Worm (Caenorhabditis elegans) whole organism, young adult: ENCODE data around the gene grl-27.

ENCODE experiments used
- B0035.1 ChIP-seq: sonication (generic microtip); optimal IDR thresholded peaks from 2 replicates; lab custom pipeline; 2016; ENCODE audit warnings: missing genetic modification characterization, mild to moderate bottlenecking, missing compliant biosample characterization, missing genotype, missing genetic modification reagents
- B0261.1 ChIP-seq: sonication (generic microtip); optimal IDR thresholded peaks from 2 replicates; lab custom pipeline; 2016; ENCODE audit warnings: mild to moderate bottlenecking, missing genetic modification characterization, moderate library complexity, missing compliant biosample characterization
- D2030.7 ChIP-seq: fragments of 200-800 bp; sonication (Bioruptor generic); IDR thresholded peaks from 2 replicates; pipeline ENCODE4 v1.3.6; 2022; ENCODE audit warnings: missing genetic modification reagents, missing genetic modification characterization, missing compliant biosample characterization
- F10E7.11 ChIP-seq: sonication (generic microtip); optimal IDR thresholded peaks from 2 replicates; lab custom pipeline; 2017; ENCODE audit warnings: mild to moderate bottlenecking, missing genetic modification characterization, moderate library complexity, missing compliant biosample characterization
- F33H1.4 ChIP-seq: fragments of 200-800 bp; sonication (Bioruptor generic); IDR thresholded peaks from 2 replicates; pipeline ENCODE4 v1.3.6; 2022; ENCODE audit warnings: missing genetic modification reagents, missing genetic modification characterization, missing compliant biosample characterization
- F49E8.2 ChIP-seq: sonication (generic microtip); optimal IDR thresholded peaks from 3 replicates; lab custom pipeline; 2017; ENCODE audit warnings: missing genetic modification characterization, mild to moderate bottlenecking, missing compliant biosample characterization, antibody characterized with exemption, moderate library complexity; ENCODE audit not compliant: insufficient read depth
- F52B5.7 ChIP-seq: sonication (generic microtip); optimal IDR thresholded peaks from 2 replicates; lab custom pipeline; 2016; ENCODE audit warnings: mild to moderate bottlenecking, missing genetic modification characterization, missing compliant biosample characterization
- F55B11.4 ChIP-seq: sonication (generic microtip); optimal IDR thresholded peaks from 2 replicates; lab custom pipeline; 2016; ENCODE audit warnings: missing compliant biosample characterization, missing genetic modification characterization, borderline replicate concordance; ENCODE audit not compliant: insufficient read depth
- F57C9.4 ChIP-seq: sonication (generic microtip); optimal IDR thresholded peaks from 2 replicates; lab custom pipeline; 2017; ENCODE audit warnings: mild to moderate bottlenecking, missing genetic modification characterization, missing compliant biosample characterization
- T26A5.8 ChIP-seq: sonication (generic microtip); optimal IDR thresholded peaks from 2 replicates; lab custom pipeline; 2016; ENCODE audit warnings: missing genetic modification characterization, missing compliant biosample characterization
- Y53F4B.3 ChIP-seq: fragments of 200-800 bp; sonication (Bioruptor generic); IDR thresholded peaks from 2 replicates; pipeline ENCODE4 v1.3.6; 2022; ENCODE audit warnings: missing genetic modification reagents, missing genetic modification characterization, missing compliant biosample characterization
- aptf-3 ChIP-seq: fragments of 200-800 bp; sonication (Bioruptor generic); IDR thresholded peaks from 2 replicates; pipeline ENCODE4 v1.3.6; 2022; ENCODE audit warnings: missing genetic modification characterization, missing compliant biosample characterization
- attf-3 ChIP-seq: fragments of 200-800 bp; sonication (Bioruptor generic); conservative IDR thresholded peaks from 2 replicates; pipeline ENCODE4 v1.3.6; 2022; ENCODE audit warnings: missing genetic modification reagents, missing genetic modification characterization, missing compliant biosample characterization
- bed-2 ChIP-seq: fragments of 200-800 bp; sonication (Bioruptor generic); IDR thresholded peaks from 2 replicates; pipeline ENCODE4 v1.3.6; 2022; ENCODE audit warnings: missing genetic modification reagents, missing genetic modification characterization, missing compliant biosample characterization
- cebp-1 ChIP-seq, 2 experiments: fragments of 200-800 bp in 1 of 2; sonication (Bioruptor generic) in 1 of 2; sonication (generic microtip) in 1 of 2; IDR thresholded peaks in 1 of 2; optimal IDR thresholded peaks in 1 of 2; 2 replicates each; pipeline versions ENCODE4 v1.3.6 to Lab custom; 2017 to 2022; ENCODE audit warnings: missing compliant biosample characterization in 2 of 2, missing genetic modification characterization in 2 of 2, mild to moderate bottlenecking in 1 of 2, missing genetic modification reagents in 1 of 2, moderate library complexity in 1 of 2
- cebp-2 ChIP-seq: fragments of 200-800 bp; sonication (Bioruptor generic); IDR thresholded peaks from 2 replicates; pipeline ENCODE4 v1.3.6; 2022; ENCODE audit warnings: missing genetic modification characterization, missing compliant biosample characterization
- ceh-100 ChIP-seq: fragments of 200-800 bp; sonication (Bioruptor generic); IDR thresholded peaks from 2 replicates; pipeline ENCODE4 v1.3.6; 2022; ENCODE audit warnings: missing genetic modification reagents, missing genetic modification characterization, missing compliant biosample characterization
- ceh-27 ChIP-seq: fragments of 200-800 bp; sonication (Bioruptor generic); optimal IDR thresholded peaks from 2 replicates; lab custom pipeline; 2018; ENCODE audit warnings: mild to moderate bottlenecking, missing genetic modification characterization, moderate library complexity, missing compliant biosample characterization
- ceh-79 ChIP-seq: sonication (generic microtip); optimal IDR thresholded peaks from 2 replicates; lab custom pipeline; 2017; ENCODE audit warnings: mild to moderate bottlenecking, missing genetic modification characterization, missing compliant biosample characterization
- dox-1 ChIP-seq: fragments of 200-800 bp; sonication (Bioruptor generic); IDR thresholded peaks from 2 replicates; pipeline ENCODE4 v1.3.6; 2022; ENCODE audit warnings: missing genetic modification reagents, missing genetic modification characterization, missing compliant biosample characterization
- dpff-1 ChIP-seq: sonication (generic microtip); optimal IDR thresholded peaks from 2 replicates; lab custom pipeline; 2017; ENCODE audit warnings: mild to moderate bottlenecking, missing genetic modification characterization, missing compliant biosample characterization
- egl-18 ChIP-seq: fragments of 200-800 bp; sonication (Bioruptor generic); IDR thresholded peaks from 2 replicates; pipeline ENCODE4 v1.3.6; 2022; ENCODE audit warnings: missing genetic modification reagents, missing genetic modification characterization, missing compliant biosample characterization
- egrh-3 ChIP-seq: fragments of 200-800 bp; sonication (Bioruptor generic); IDR thresholded peaks from 2 replicates; pipeline ENCODE4 v1.3.6; 2022; ENCODE audit warnings: missing genetic modification reagents, missing genetic modification characterization, missing compliant biosample characterization
- ekl-4 ChIP-seq: fragments of 200-800 bp; sonication (Bioruptor generic); IDR thresholded peaks from 2 replicates; pipeline ENCODE4 v1.3.6; 2022; ENCODE audit warnings: missing genetic modification reagents, missing genetic modification characterization, missing compliant biosample characterization
- ets-4 ChIP-seq: fragments of 200-800 bp; sonication (Bioruptor generic); optimal IDR thresholded peaks from 2 replicates; lab custom pipeline; 2018; ENCODE audit warnings: mild to moderate bottlenecking, missing genetic modification characterization, missing compliant biosample characterization
- gei-17 ChIP-seq: fragments of 200-800 bp; sonication (Bioruptor generic); optimal IDR thresholded peaks from 2 replicates; lab custom pipeline; 2018; ENCODE audit warnings: mild to moderate bottlenecking, missing genetic modification characterization, missing compliant biosample characterization
- him-1 ChIP-seq: sonication (generic microtip); optimal IDR thresholded peaks from 2 replicates; lab custom pipeline; 2016; ENCODE audit warnings: missing genotype, missing genetic modification reagents, missing genetic modification characterization, missing compliant biosample characterization
- hlh-12 ChIP-seq: sonication (generic microtip); optimal IDR thresholded peaks from 2 replicates; lab custom pipeline; 2016; ENCODE audit warnings: missing genetic modification characterization, missing compliant biosample characterization
- hmg-20 ChIP-seq: fragments of 200-800 bp; sonication (Bioruptor generic); IDR thresholded peaks from 2 replicates; pipeline ENCODE4 v1.3.6; 2022; ENCODE audit warnings: missing genetic modification reagents, missing genetic modification characterization, missing compliant biosample characterization
- hrde-1 ChIP-seq: sonication (generic microtip); optimal IDR thresholded peaks from 2 replicates; lab custom pipeline; 2016; ENCODE audit warnings: missing genetic modification characterization, mild to moderate bottlenecking, missing compliant biosample characterization, moderate library complexity, missing genotype, missing genetic modification reagents, borderline replicate concordance
- lag-1 ChIP-seq: fragments of 200-800 bp; sonication (Bioruptor generic); IDR thresholded peaks from 2 replicates; pipeline ENCODE4 v1.3.6; 2022; ENCODE audit warnings: missing genetic modification reagents, missing genetic modification characterization, missing compliant biosample characterization
- let-526 ChIP-seq: fragments of 200-800 bp; sonication (Bioruptor generic); IDR thresholded peaks from 2 replicates; pipeline ENCODE4 v1.3.6; 2022; ENCODE audit warnings: missing genetic modification reagents, missing genetic modification characterization, missing compliant biosample characterization
- lsy-27 ChIP-seq: sonication (generic microtip); optimal IDR thresholded peaks from 2 replicates; lab custom pipeline; 2017; ENCODE audit warnings: missing genetic modification characterization, mild to moderate bottlenecking, missing compliant biosample characterization, antibody characterized with exemption, missing genotype, borderline replicate concordance; ENCODE audit not compliant: insufficient read depth
- mcd-1 ChIP-seq: fragments of 200-800 bp; sonication (Bioruptor generic); IDR thresholded peaks from 2 replicates; pipeline ENCODE4 v1.3.6; 2022; ENCODE audit warnings: missing genetic modification reagents, missing genetic modification characterization, missing compliant biosample characterization
- nfyb-1 ChIP-seq: fragments of 200-800 bp; sonication (Bioruptor generic); IDR thresholded peaks from 2 replicates; pipeline ENCODE4 v1.3.6; 2022; ENCODE audit warnings: missing genetic modification reagents, missing genetic modification characterization, missing compliant biosample characterization
- rcor-1 ChIP-seq: fragments of 200-800 bp; sonication (Bioruptor generic); IDR thresholded peaks from 2 replicates; pipeline ENCODE4 v1.3.6; 2022; ENCODE audit warnings: missing genetic modification reagents, missing genetic modification characterization, missing compliant biosample characterization
- rec-8 ChIP-seq, 2 experiments: sonication (generic microtip); optimal IDR thresholded peaks; 2 replicates each; lab custom pipeline; 2016; ENCODE audit warnings: mild to moderate bottlenecking in 2 of 2, missing genetic modification characterization in 2 of 2, missing genetic modification reagents in 2 of 2, missing genotype in 2 of 2, missing biosample characterization in 1 of 2, missing compliant biosample characterization in 1 of 2, moderate library complexity in 1 of 2
- repo-1 ChIP-seq: sonication (generic microtip); optimal IDR thresholded peaks from 2 replicates; lab custom pipeline; 2017; ENCODE audit warnings: mild to moderate bottlenecking, missing genetic modification characterization, missing compliant biosample characterization
- sea-2 ChIP-seq: fragments of 200-800 bp; sonication (Bioruptor generic); IDR thresholded peaks from 2 replicates; pipeline ENCODE4 v1.3.6; 2022; ENCODE audit warnings: missing genetic modification characterization, missing compliant biosample characterization
- snpc-1.3 ChIP-seq: sonication (generic microtip); optimal IDR thresholded peaks from 2 replicates; lab custom pipeline; 2017; ENCODE audit warnings: missing genetic modification characterization, mild to moderate bottlenecking, missing compliant biosample characterization, antibody characterized with exemption, moderate library complexity, missing genotype, missing genetic modification reagents; ENCODE audit not compliant: insufficient read depth
- snpc-3.4 ChIP-seq: sonication (generic microtip); optimal IDR thresholded peaks from 2 replicates; lab custom pipeline; 2017; ENCODE audit warnings: missing genetic modification characterization, mild to moderate bottlenecking, missing compliant biosample characterization, antibody characterized with exemption, moderate library complexity, missing genotype, missing genetic modification reagents
- snpc-4 ChIP-seq, 5 experiments: fragments of 150-350 bp in 1 of 5; sonication (generic microtip) in 4 of 5; optimal IDR thresholded peaks; 2 replicates each; lab custom pipeline; 2014 to 2018; ENCODE audit warnings: missing genetic modification characterization in 5 of 5, missing biosample characterization in 3 of 5, antibody characterized with exemption in 2 of 5, mild to moderate bottlenecking in 2 of 5, missing compliant biosample characterization in 2 of 5, missing genotype in 2 of 5, moderate library complexity in 2 of 5, missing genetic modification reagents in 1 of 5
- sptf-2 ChIP-seq: fragments of 200-800 bp; sonication (Bioruptor generic); optimal IDR thresholded peaks from 2 replicates; lab custom pipeline; 2018; ENCODE audit warnings: mild to moderate bottlenecking, missing genetic modification characterization, missing compliant biosample characterization
- unc-130 ChIP-seq: sonication (generic microtip); optimal IDR thresholded peaks from 2 replicates; lab custom pipeline; 2016; ENCODE audit warnings: missing genetic modification reagents, missing genetic modification characterization, missing compliant biosample characterization
- xnd-1 ChIP-seq: sonication (generic microtip); optimal IDR thresholded peaks from 2 replicates; lab custom pipeline; 2016; ENCODE audit warnings: missing genotype, missing genetic modification reagents, missing genetic modification characterization, missing compliant biosample characterization
- ztf-25 ChIP-seq: fragments of 200-800 bp; sonication (Bioruptor generic); IDR thresholded peaks from 2 replicates; pipeline ENCODE4 v1.3.6; 2022; ENCODE audit warnings: missing genetic modification reagents, missing genetic modification characterization, missing compliant biosample characterization
- ztf-26 ChIP-seq: sonication (generic microtip); optimal IDR thresholded peaks from 2 replicates; lab custom pipeline; 2017; ENCODE audit warnings: missing genetic modification characterization, missing compliant biosample characterization

Gene grl-27

DNA sequence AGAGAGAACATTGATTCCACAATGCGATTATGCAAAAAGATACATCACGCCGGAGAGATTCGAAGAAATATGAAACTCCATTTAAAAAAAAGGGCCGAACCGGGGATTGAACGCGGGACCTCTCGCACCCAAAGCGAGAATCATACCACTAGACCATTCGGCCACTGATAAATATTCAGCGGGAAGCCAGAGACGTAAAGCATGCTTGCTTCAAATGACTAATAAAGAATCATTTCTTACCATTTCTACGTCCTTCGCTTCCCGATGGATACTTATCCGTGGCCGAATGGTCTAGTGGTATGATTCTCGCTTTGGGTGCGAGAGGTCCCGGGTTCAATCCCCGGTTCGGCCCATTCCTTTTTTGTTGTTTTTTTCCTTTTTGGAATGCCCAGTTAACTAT lies 12.6 kb upstream of the grl-27 start (continued):
- no peak for TF ChIP-seq bed-2 (GFP tag; lab: Robert Waterston, UW)
- no peak for TF ChIP-seq rec-8 (tag; optimal IDR thresholded peaks at IDR 0.05; lab: Kevin White, UChicago)
- no peak for TF ChIP-seq cebp-1 (GFP tag; IDR thresholded peaks at IDR 0.05; lab: Robert Waterston, UW)
- no peak for TF ChIP-seq cebp-1 (tag; optimal IDR thresholded peaks at IDR 0.05; lab: Kevin White, UChicago)
- TF ChIP-seq hlh-12 (tag; lab: Kevin White, UChicago): no peak
- TF ChIP-seq F52B5.7 (tag; lab: Kevin White, UChicago): no peak
- TF ChIP-seq aptf-3 (GFP tag; lab: Robert Waterston, UW): no peak
- TF ChIP-seq let-526 (GFP tag; lab: Robert Waterston, UW): no peak
- TF ChIP-seq D2030.7 (GFP tag; lab: Robert Waterston, UW): peak; percentile 62
- TF ChIP-seq lsy-27 (tag; lab: Kevin White, UChicago): no peak
- no peak for TF ChIP-seq hrde-1
- TF ChIP-seq ceh-27 (GFP tag; lab: Kevin White, UChicago): no peak
- no peak for TF ChIP-seq him-1 (tag; lab: Kevin White, UChicago)
- peak; percentile 10 for TF ChIP-seq snpc-1.3
- TF ChIP-seq T26A5.8: no peak
- no peak for TF ChIP-seq F57C9.4
- TF ChIP-seq Y53F4B.3: no peak
- TF ChIP-seq rcor-1 (GFP tag; lab: Robert Waterston, UW): no peak
- no peak for TF ChIP-seq ceh-100
- TF ChIP-seq snpc-3.4: peak; percentile 55
- TF ChIP-seq ztf-26: no peak
- TF ChIP-seq dox-1: no peak
- no peak for TF ChIP-seq xnd-1 (tag; lab: Kevin White, UChicago)
- TF ChIP-seq F49E8.2 (tag; lab: Kevin White, UChicago): no peak
- no peak for TF ChIP-seq unc-130
- no peak for TF ChIP-seq B0035.1 (tag; lab: Kevin White, UChicago)
- no peak for TF ChIP-seq attf-3
- no peak for TF ChIP-seq sea-2 (GFP tag; lab: Robert Waterston, UW)
- TF ChIP-seq ztf-25 (GFP tag; lab: Robert Waterston, UW): peak; percentile 69; the same call in 1 of the 2 replicates
- TF ChIP-seq B0261.1 (tag; lab: Kevin White, UChicago): peak; percentile 65
- TF ChIP-seq nfyb-1 (GFP tag; lab: Robert Waterston, UW): no peak
- no peak for TF ChIP-seq mcd-1 (GFP tag; lab: Robert Waterston, UW)
- TF ChIP-seq sptf-2 (GFP tag; lab: Kevin White, UChicago): no peak
- TF ChIP-seq ekl-4 (GFP tag; lab: Robert Waterston, UW): no peak
- no peak for TF ChIP-seq egrh-3 (GFP tag; lab: Robert Waterston, UW)
- 0 out of 2 replicates have a peak, but pooled peaks have one; percentile 10 for TF ChIP-seq cebp-2 (GFP tag; lab: Robert Waterston, UW)
- TF ChIP-seq lag-1 (GFP tag; lab: Robert Waterston, UW): no peak
- no peak for TF ChIP-seq repo-1
- TF ChIP-seq ceh-79: no peak
- TF ChIP-seq hmg-20 (GFP tag; lab: Robert Waterston, UW): no peak
- no peak for TF ChIP-seq gei-17 (GFP tag; lab: Kevin White, UChicago)
- no peak for TF ChIP-seq egl-18 (GFP tag; lab: Robert Waterston, UW)
- TF ChIP-seq ets-4 (GFP tag; lab: Kevin White, UChicago): no peak
- TF ChIP-seq F55B11.4 (tag; lab: Kevin White, UChicago): no peak
- no peak for TF ChIP-seq F10E7.11 (tag; lab: Kevin White, UChicago)
- TF ChIP-seq snpc-4 (GFP tag; optimal IDR thresholded peaks at IDR 0.05; lab: Kevin White, UChicago): no peak
- no peak for TF ChIP-seq snpc-4 (tag; optimal IDR thresholded peaks at IDR 0.05; lab: Kevin White, UChicago)
- TF ChIP-seq dpff-1 (tag; lab: Kevin White, UChicago): no peak
- TF ChIP-seq F33H1.4 (GFP tag; lab: Robert Waterston, UW): 0 out of 2 replicates have a peak, but pooled peaks have one; percentile 15
